Worm (Caenorhabditis elegans) whole organism, early embryonic: ENCODE results near the gene F38B7.2.

ENCODE experiments used
- B0310.2 ChIP-seq: sonication (generic microtip); optimal IDR thresholded peaks from 2 replicates; lab custom pipeline; 2016; ENCODE audit warnings: mild to moderate bottlenecking, missing genetic modification characterization, missing compliant biosample characterization
- F13C5.2 ChIP-seq: sonication (generic microtip); optimal IDR thresholded peaks from 2 replicates; lab custom pipeline; 2017; ENCODE audit warnings: mild to moderate bottlenecking, missing genetic modification characterization, inconsistent platforms, missing compliant biosample characterization
- aly-1 ChIP-seq: sonication (generic microtip); optimal IDR thresholded peaks from 2 replicates; lab custom pipeline; 2016; ENCODE audit warnings: missing genetic modification characterization, missing compliant biosample characterization
- ama-1 ChIP-seq: fragments of 150-350 bp; optimal IDR thresholded peaks from 2 replicates; lab custom pipeline; 2014
- ceh-13 ChIP-seq: fragments of 200-800 bp; sonication (Bioruptor generic); optimal IDR thresholded peaks from 2 replicates; lab custom pipeline; 2018; ENCODE audit warnings: mild to moderate bottlenecking, missing genetic modification characterization, missing compliant biosample characterization
- ceh-36 ChIP-seq: sonication (generic microtip); optimal IDR thresholded peaks from 2 replicates; lab custom pipeline; 2016; ENCODE audit warnings: missing genetic modification characterization, inconsistent platforms, missing compliant biosample characterization
- ets-7 ChIP-seq: sonication (generic microtip); optimal IDR thresholded peaks from 2 replicates; lab custom pipeline; 2016; ENCODE audit warnings: missing genotype, missing genetic modification characterization, missing compliant biosample characterization
- flt-1 ChIP-seq: fragments of 200-800 bp; sonication (Bioruptor generic); IDR thresholded peaks from 2 replicates; pipeline ENCODE4 v1.3.6; 2022; ENCODE audit warnings: missing genetic modification characterization, missing compliant biosample characterization
- hmbx-1 ChIP-seq: sonication (generic microtip); optimal IDR thresholded peaks from 2 replicates; lab custom pipeline; 2016; ENCODE audit warnings: mild to moderate bottlenecking, missing genetic modification characterization, missing compliant biosample characterization
- hmg-4 ChIP-seq: fragments of 200-800 bp; sonication (Bioruptor generic); optimal IDR thresholded peaks from 2 replicates; lab custom pipeline; 2018; ENCODE audit warnings: mild to moderate bottlenecking, missing genetic modification characterization, missing compliant biosample characterization
- hnd-1 ChIP-seq: sonication (generic microtip); optimal IDR thresholded peaks from 2 replicates; lab custom pipeline; 2016; ENCODE audit warnings: missing genetic modification characterization, missing compliant biosample characterization
- pes-1 ChIP-seq: fragments of 200-800 bp; sonication (Bioruptor generic); IDR thresholded peaks from 2 replicates; pipeline ENCODE4 v1.3.6; 2022; ENCODE audit warnings: missing genetic modification reagents, missing genetic modification characterization, missing compliant biosample characterization
- scrt-1 ChIP-seq: fragments of 200-800 bp; sonication (Bioruptor generic); IDR thresholded peaks from 2 replicates; pipeline ENCODE4 v1.3.6; 2022; ENCODE audit warnings: missing genetic modification characterization, missing compliant biosample characterization
- sea-1 ChIP-seq: fragments of 200-800 bp; sonication (Bioruptor generic); conservative IDR thresholded peaks from 2 replicates; pipeline ENCODE4 v1.3.6; 2022; ENCODE audit warnings: missing genetic modification characterization, missing compliant biosample characterization
- tbx-11 ChIP-seq: fragments of 200-800 bp; sonication (Bioruptor generic); IDR thresholded peaks from 2 replicates; pipeline ENCODE4 v1.3.6; 2022; ENCODE audit warnings: missing genetic modification characterization, missing compliant biosample characterization
- tbx-37 ChIP-seq: fragments of 200-800 bp; sonication (Bioruptor generic); conservative IDR thresholded peaks from 2 replicates; pipeline ENCODE4 v1.3.6; 2022; ENCODE audit warnings: missing genetic modification reagents, missing genetic modification characterization, missing compliant biosample characterization
- tra-4 ChIP-seq: sonication (generic microtip); optimal IDR thresholded peaks from 2 replicates; lab custom pipeline; 2017; ENCODE audit warnings: missing genetic modification characterization, missing compliant biosample characterization

The F38B7.2 gene

ce11 chrV:11531100-11531499, 12.7 kb upstream of the F38B7.2 start:
- TF ChIP-seq B0310.2, result no peak
- no peak for TF ChIP-seq pes-1 (GFP tag; lab: Robert Waterston, UW)
- no peak for TF ChIP-seq sea-1 (GFP tag; lab: Robert Waterston, UW)
- no peak for TF ChIP-seq ceh-36 (tag; lab: Kevin White, UChicago)

ce11 chrV:11531831-11532534, 11.8 kb upstream of the F38B7.2 start:
- no peak for TF ChIP-seq hmbx-1 (tag; lab: Kevin White, UChicago)
- TF ChIP-seq ceh-13 (GFP tag; lab: Kevin White, UChicago), result no peak
- peak; percentile 60 for TF ChIP-seq hmg-4 (GFP tag; lab: Kevin White, UChicago)

ce11 chrV:11532535-11532853, 11.3 kb upstream of the F38B7.2 start:
- TF ChIP-seq ets-7 (no peak), scrt-1 (no peak)

ce11 chrV:11532964-11533363, 10.8 kb upstream of the F38B7.2 start:
- TF ChIP-seq hmg-4 (GFP tag; lab: Kevin White, UChicago), result no peak
- no peak for TF ChIP-seq ama-1 (lab: Kevin White, UChicago)
- TF ChIP-seq flt-1 (GFP tag; lab: Robert Waterston, UW), result no peak
- no peak for TF ChIP-seq ceh-36 (tag; lab: Kevin White, UChicago)
- no peak for TF ChIP-seq B0310.2
- TF ChIP-seq F13C5.2, result no peak

ce11 chrV:11533365-11533949, 10.3 kb upstream of the F38B7.2 start:
- TF ChIP-seq sea-1 (GFP tag; lab: Robert Waterston, UW) (no peak), F13C5.2 (no peak), tra-4 (tag; lab: Kevin White, UChicago) (no peak), ceh-13 (GFP tag; lab: Kevin White, UChicago) (no peak), hnd-1 (tag; lab: Kevin White, UChicago) (no peak), aly-1 (tag; lab: Kevin White, UChicago) (no peak), flt-1 (GFP tag; lab: Robert Waterston, UW) (no peak), ceh-36 (tag; lab: Kevin White, UChicago) (no peak), pes-1 (GFP tag; lab: Robert Waterston, UW) (no peak), hmbx-1 (tag; lab: Kevin White, UChicago) (no peak)

- TF ChIP-seq ama-1 (lab: Kevin White, UChicago), result no peak
- no peak for TF ChIP-seq tbx-37
- TF ChIP-seq hmg-4 (GFP tag; lab: Kevin White, UChicago), result no peak
- no peak for TF ChIP-seq flt-1 (GFP tag; lab: Robert Waterston, UW)
Measured at ce11 chrV:11534495-11535189, 9.1 kb upstream of the F38B7.2 start.

ce11 chrV:11535504-11536062, 8.2 kb upstream of the F38B7.2 start:
- TF ChIP-seq ceh-13 (GFP tag; lab: Kevin White, UChicago) (no peak), tbx-37 (no peak), flt-1 (GFP tag; lab: Robert Waterston, UW) (no peak), sea-1 (GFP tag; lab: Robert Waterston, UW) (no peak), scrt-1 (no peak), F13C5.2 (no peak), ceh-36 (tag; lab: Kevin White, UChicago) (no peak), B0310.2 (no peak), ets-7 (no peak), tbx-11 (GFP tag; lab: Robert Waterston, UW) (no peak), hmbx-1 (tag; lab: Kevin White, UChicago) (no peak), tra-4 (tag; lab: Kevin White, UChicago) (no peak), hnd-1 (tag; lab: Kevin White, UChicago) (no peak), aly-1 (tag; lab: Kevin White, UChicago) (no peak), pes-1 (GFP tag; lab: Robert Waterston, UW) (no peak), hmg-4 (GFP tag; lab: Kevin White, UChicago) (no peak)

ce11 chrV:11536667-11537066, 7.1 kb upstream of the F38B7.2 start:
- TF ChIP-seq hmg-4 (GFP tag; lab: Kevin White, UChicago) (no peak), scrt-1 (no peak), aly-1 (tag; lab: Kevin White, UChicago) (no peak), ama-1 (lab: Kevin White, UChicago) (no peak), tbx-11 (GFP tag; lab: Robert Waterston, UW) (no peak), pes-1 (GFP tag; lab: Robert Waterston, UW) (no peak), B0310.2 (no peak), tbx-37 (no peak), hmbx-1 (tag; lab: Kevin White, UChicago) (no peak), hnd-1 (tag; lab: Kevin White, UChicago) (no peak), tra-4 (tag; lab: Kevin White, UChicago) (no peak), flt-1 (GFP tag; lab: Robert Waterston, UW) (no peak), ets-7 (no peak), sea-1 (GFP tag; lab: Robert Waterston, UW) (no peak), F13C5.2 (no peak)
